Fruit fly (Drosophila melanogaster): Measurements from ENCODE around the gene CG34165.

The CG34165 gene

DNA sequence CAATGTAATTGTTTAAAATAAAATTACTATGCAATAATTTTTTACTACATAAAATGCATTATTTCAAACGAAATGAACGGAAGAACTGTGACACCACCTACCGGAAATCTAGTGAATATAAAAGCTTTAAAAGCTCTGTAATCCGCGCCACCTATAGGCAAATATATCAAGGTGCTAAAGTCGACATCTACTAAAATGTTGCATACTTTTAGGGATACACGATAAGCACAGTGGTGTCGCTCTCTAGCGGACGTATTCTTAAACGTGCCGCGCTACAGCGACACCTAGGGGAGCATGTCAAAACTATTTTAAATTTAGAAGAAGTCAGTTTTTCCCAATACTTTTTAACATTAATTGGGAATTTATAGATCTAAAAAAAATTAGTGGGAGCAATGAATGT is 7.4 kb upstream of the CG34165 start (continued):
- no peak for TF ChIP-seq CG11723 (GFP tag; optimal IDR thresholded peaks at IDR 0.05)
- peak; percentile 36 for TF ChIP-seq CG12391 (tag; optimal IDR thresholded peaks at IDR 0.05)
- TF ChIP-seq dm (GFP tag; optimal IDR thresholded peaks at IDR 0.05): peak; percentile 26
- TF ChIP-seq NfI (GFP tag; optimal IDR thresholded peaks at IDR 0.05): peak; percentile 81
- no peak for TF ChIP-seq CG10274 (GFP tag; optimal IDR thresholded peaks at IDR 0.05)
- TF ChIP-seq bigmax (GFP tag; optimal IDR thresholded peaks at IDR 0.05): no peak
- peak; percentile 53; the same call in 1 of the 2 replicates for TF ChIP-seq ato (GFP tag; IDR thresholded peaks at IDR 0.05; ENCODE audit: partially characterized antibody)
- no peak; the same call in 2 of the 3 replicates for TF ChIP-seq z (GFP tag; IDR thresholded peaks at IDR 0.05)
- no peak for TF ChIP-seq ac (GFP tag; optimal IDR thresholded peaks at IDR 0.05)
- peak; percentile 77 for TF ChIP-seq CG1233 (GFP tag; optimal IDR thresholded peaks at IDR 0.05)
- no peak for TF ChIP-seq yki (optimal IDR thresholded peaks at IDR 0.05)
- TF ChIP-seq NFAT (GFP tag; IDR thresholded peaks at IDR 0.05): peak; percentile 91
- peak; percentile 65 for TF ChIP-seq ems (GFP tag; optimal IDR thresholded peaks at IDR 0.05)
- peak; percentile 44 for TF ChIP-seq D19A (tag; optimal IDR thresholded peaks at IDR 0.05)
- peak; percentile 79 for TF ChIP-seq CG8290 (GFP tag; optimal IDR thresholded peaks at IDR 0.05)
- peak; percentile 58 to 71 for TF ChIP-seq CG8290 (tag; optimal IDR thresholded peaks at IDR 0.05)
- TF ChIP-seq hb (GFP tag; IDR thresholded peaks at IDR 0.05; ENCODE audit: partially characterized antibody): no peak
- TF ChIP-seq ATbp (GFP tag; optimal IDR thresholded peaks at IDR 0.05): no peak
- peak; percentile 51 for TF ChIP-seq CG18619 (GFP tag; optimal IDR thresholded peaks at IDR 0.05)
- no peak for TF ChIP-seq Dref (GFP tag; IDR thresholded peaks at IDR 0.05)
- TF ChIP-seq Neu2 (GFP tag; optimal IDR thresholded peaks at IDR 0.05; ENCODE audit: borderline replicate concordance): peak; percentile 25
- TF ChIP-seq zfh1 (GFP tag; IDR thresholded peaks at IDR 0.05): peak; percentile 86
- TF ChIP-seq Adf1 (GFP tag; IDR thresholded peaks at IDR 0.05): no peak
- peak; percentile 81 for TF ChIP-seq Hsf (GFP tag; optimal IDR thresholded peaks at IDR 0.05)
- no peak for TF ChIP-seq CG3838 (GFP tag; optimal IDR thresholded peaks at IDR 0.05)
- TF ChIP-seq CG4424 (GFP tag; optimal IDR thresholded peaks at IDR 0.05): peak; percentile 82
- TF ChIP-seq Deaf1 (tag; optimal IDR thresholded peaks at IDR 0.05): no peak
- TF ChIP-seq en (GFP tag; optimal IDR thresholded peaks at IDR 0.05): peak; percentile 77
- TF ChIP-seq zen (tag; optimal IDR thresholded peaks at IDR 0.05): peak; percentile 76
- TF ChIP-seq CG18764 (GFP tag; optimal IDR thresholded peaks at IDR 0.05): peak; percentile 61
- TF ChIP-seq CG12236 (GFP tag; optimal IDR thresholded peaks at IDR 0.05): peak; percentile 1
- peak; percentile 54; the same call in 1 of the 2 replicates for TF ChIP-seq CG9215 (GFP tag; IDR thresholded peaks at IDR 0.05)
- no peak for TF ChIP-seq mld (GFP tag; IDR thresholded peaks at IDR 0.05; ENCODE audit: partially characterized antibody)
- peak; percentile 47 for TF ChIP-seq Mad (GFP tag; optimal IDR thresholded peaks at IDR 0.05)
- peak; percentile 37; the same call in 1 of the 2 replicates for TF ChIP-seq Drgx (GFP tag; IDR thresholded peaks at IDR 0.05)
- peak; percentile 51 for TF ChIP-seq Six4 (GFP tag; optimal IDR thresholded peaks at IDR 0.05)
- peak; percentile 46 to 50 for TF ChIP-seq Hr51 (GFP tag; optimal IDR thresholded peaks at IDR 0.05)
- peak; percentile 95 for TF ChIP-seq CG2199 (GFP tag; IDR thresholded peaks at IDR 0.05)
- TF ChIP-seq sna (GFP tag; IDR thresholded peaks at IDR 0.05; ENCODE audit: partially characterized antibody): no peak
- TF ChIP-seq stc (GFP tag; IDR thresholded peaks at IDR 0.05): peak; percentile 56
- peak; percentile 59 for TF ChIP-seq nau (GFP tag; optimal IDR thresholded peaks at IDR 0.05)
- no peak for TF ChIP-seq CG7928 (GFP tag; optimal IDR thresholded peaks at IDR 0.05)
- TF ChIP-seq CG8089 (GFP tag; optimal IDR thresholded peaks at IDR 0.05): peak; percentile 36
- peak; percentile 32 for TF ChIP-seq Mes4 (GFP tag; optimal IDR thresholded peaks at IDR 0.05)
- TF ChIP-seq CG17361 (GFP tag; IDR thresholded peaks at IDR 0.05): peak; percentile 67; the same call in 2 of the 3 replicates
- TF ChIP-seq CG11504 (tag; optimal IDR thresholded peaks at IDR 0.05): peak; percentile 71
- peak; percentile 35 for TF ChIP-seq fd3F (GFP tag; optimal IDR thresholded peaks at IDR 0.05)
- no peak for TF ChIP-seq CG15479 (GFP tag; optimal IDR thresholded peaks at IDR 0.05)
- peak; percentile 93 for TF ChIP-seq stwl (tag; optimal IDR thresholded peaks at IDR 0.05)
- peak; percentile 9 for TF ChIP-seq Hmx (GFP tag; optimal IDR thresholded peaks at IDR 0.05)
- TF ChIP-seq fd102C (GFP tag; optimal IDR thresholded peaks at IDR 0.05): peak; percentile 23

Data from whole organism, embryonic.